Worm (Caenorhabditis elegans) whole organism, L3 larva: ENCODE results near the gene ZK809.5.

Source experiments
- elt-2 ChIP-seq: sonication (generic microtip); optimal IDR thresholded peaks from 2 replicates; lab custom pipeline; 2016; ENCODE audit warnings: missing genetic modification reagents, mild to moderate bottlenecking, missing genetic modification characterization, missing compliant biosample characterization
- jun-1 ChIP-seq: fragments of 150-350 bp; optimal IDR thresholded peaks from 2 replicates; lab custom pipeline; 2014; ENCODE audit warnings: missing biosample characterization, missing genetic modification reagents, missing genetic modification characterization
- nhr-12 ChIP-seq: fragments of 150-350 bp; optimal IDR thresholded peaks from 2 replicates; lab custom pipeline; 2014; ENCODE audit warnings: missing biosample characterization, missing genetic modification characterization
- tbx-2 ChIP-seq: sonication (generic microtip); optimal IDR thresholded peaks from 2 replicates; lab custom pipeline; 2016; ENCODE audit warnings: mild to moderate bottlenecking, missing genetic modification characterization, missing compliant biosample characterization
- ztf-11 ChIP-seq: fragments of 150-350 bp; optimal IDR thresholded peaks from 2 replicates; lab custom pipeline; 2014; ENCODE audit warnings: missing biosample characterization, missing genetic modification characterization

ce11 chrIV:11646908-11647307 is 9.6 kb upstream of the ZK809.5 start:
- no peak for TF ChIP-seq elt-2 (tag; lab: Kevin White, UChicago)
- no peak for TF ChIP-seq jun-1 (tag; lab: Kevin White, UChicago)
- no peak for TF ChIP-seq ztf-11 (tag; lab: Kevin White, UChicago)
- no peak for TF ChIP-seq nhr-12 (tag; lab: Kevin White, UChicago)
- TF ChIP-seq tbx-2 (tag; lab: Kevin White, UChicago), result no peak
